Fruit fly (Drosophila melanogaster) whole organism, embryonic: Measurements from ENCODE around the gene Cpsf73.

Experiments
- Adf1 ChIP-seq: fragments of 200-800 bp; sonication (Bioruptor generic); IDR thresholded peaks from 2 replicates; pipeline ENCODE4 v1.3.6; 2022; ENCODE audit warnings: missing biosample characterization, missing genetic modification characterization
- Bgb ChIP-seq: fragments of 200-800 bp; sonication (Bioruptor generic); IDR thresholded peaks from 2 replicates; pipeline ENCODE4 v1.3.6; 2022; ENCODE audit warnings: missing biosample characterization, missing genetic modification characterization; ENCODE audit not compliant: partially characterized antibody
- Bteb2 ChIP-seq: fragments of 200-800 bp; sonication (Bioruptor generic); optimal IDR thresholded peaks from 2 replicates; lab custom pipeline; 2016; ENCODE audit warnings: missing biosample characterization, missing genetic modification characterization
- CG10209 ChIP-seq: fragments of 200-800 bp; sonication (Bioruptor generic); optimal IDR thresholded peaks from 3 replicates; lab custom pipeline; 2017; ENCODE audit warnings: missing biosample characterization, mild to moderate bottlenecking, missing genetic modification characterization, missing genetic modification reagents
- CG10267 ChIP-seq: fragments of 200-800 bp; sonication (Bioruptor generic); optimal IDR thresholded peaks from 2 replicates; lab custom pipeline; 2018; ENCODE audit warnings: missing biosample characterization, mild to moderate bottlenecking, missing genetic modification characterization, moderate library complexity
- CG10654 ChIP-seq: fragments of 200-800 bp; sonication (Bioruptor generic); optimal IDR thresholded peaks from 2 replicates; lab custom pipeline; 2016; ENCODE audit warnings: missing biosample characterization, missing genetic modification characterization
- CG11504 ChIP-seq: fragments of 200-800 bp; sonication (Bioruptor generic); optimal IDR thresholded peaks from 3 replicates; lab custom pipeline; 2019; ENCODE audit warnings: missing biosample characterization, mild to moderate bottlenecking, missing genetic modification characterization, moderate library complexity
- CG14014 ChIP-seq: fragments of 200-800 bp; sonication (Bioruptor generic); IDR thresholded peaks from 2 replicates; pipeline ENCODE4 v1.3.6; 2022; ENCODE audit warnings: missing biosample characterization, missing genetic modification characterization
- CG14050 ChIP-seq: fragments of 200-800 bp; sonication (Bioruptor generic); IDR thresholded peaks from 3 replicates; pipeline ENCODE4 v1.3.6; 2022; ENCODE audit warnings: missing biosample characterization, missing genetic modification characterization
- CG15073 ChIP-seq: fragments of 200-800 bp; sonication (Bioruptor generic); optimal IDR thresholded peaks from 2 replicates; lab custom pipeline; 2016; ENCODE audit warnings: missing biosample characterization, missing genetic modification characterization
- CG1529 ChIP-seq: fragments of 200-800 bp; sonication (Bioruptor generic); optimal IDR thresholded peaks from 3 replicates; lab custom pipeline; 2018; ENCODE audit warnings: missing biosample characterization, missing genetic modification characterization
- CG15479 ChIP-seq: fragments of 200-800 bp; sonication (Bioruptor generic); optimal IDR thresholded peaks from 3 replicates; lab custom pipeline; 2019; ENCODE audit warnings: missing biosample characterization, mild to moderate bottlenecking, missing genetic modification characterization, moderate library complexity
- CG1602 ChIP-seq: fragments of 200-800 bp; sonication (Bioruptor generic); optimal IDR thresholded peaks from 3 replicates; lab custom pipeline; 2016; ENCODE audit warnings: missing biosample characterization, missing genetic modification characterization
- CG17829 ChIP-seq: fragments of 200-800 bp; optimal IDR thresholded peaks from 2 replicates; lab custom pipeline; 2019; ENCODE audit warnings: missing biosample characterization, mild to moderate bottlenecking, missing genetic modification characterization, moderate library complexity
- CG2199 ChIP-seq: fragments of 200-800 bp; sonication (Bioruptor generic); IDR thresholded peaks from 3 replicates; pipeline ENCODE4 v1.3.6; 2022; ENCODE audit warnings: missing biosample characterization, missing genetic modification characterization
- CG2202 ChIP-seq: fragments of 200-800 bp; sonication (Bioruptor generic); optimal IDR thresholded peaks from 2 replicates; lab custom pipeline; 2018; ENCODE audit warnings: missing biosample characterization, mild to moderate bottlenecking, missing genetic modification characterization
- CG31224 ChIP-seq: fragments of 200-800 bp; sonication (Bioruptor generic); IDR thresholded peaks from 2 replicates; pipeline ENCODE4 v1.3.6; 2022; ENCODE audit warnings: missing biosample characterization, missing genetic modification characterization
- CG4282 ChIP-seq: fragments of 200-800 bp; sonication (Bioruptor generic); optimal IDR thresholded peaks from 2 replicates; lab custom pipeline; 2016; ENCODE audit warnings: missing biosample characterization, missing genetic modification characterization
- CG4820 ChIP-seq: fragments of 200-800 bp; sonication (Bioruptor generic); optimal IDR thresholded peaks from 3 replicates; lab custom pipeline; 2016; ENCODE audit warnings: missing biosample characterization, missing genetic modification characterization
- CG6254 ChIP-seq: fragments of 200-800 bp; sonication (Bioruptor generic); optimal IDR thresholded peaks from 3 replicates; lab custom pipeline; 2017; ENCODE audit warnings: mild to moderate bottlenecking, missing biosample characterization, missing genetic modification reagents, missing genetic modification characterization
- CG8281 ChIP-seq: fragments of 200-800 bp; sonication (Bioruptor generic); optimal IDR thresholded peaks from 2 replicates; lab custom pipeline; 2018; ENCODE audit warnings: missing biosample characterization, mild to moderate bottlenecking, missing genetic modification characterization, moderate library complexity
- CoRest ChIP-seq: fragments of 200-800 bp; sonication (Bioruptor generic); optimal IDR thresholded peaks from 3 replicates; lab custom pipeline; 2018; ENCODE audit warnings: missing biosample characterization, mild to moderate bottlenecking, missing genetic modification characterization, moderate library complexity
- Dbx ChIP-seq: fragments of 200-800 bp; sonication (Bioruptor generic); IDR thresholded peaks from 3 replicates; pipeline ENCODE4 v1.3.6; 2022; ENCODE audit warnings: missing biosample characterization, missing genetic modification characterization
- Deaf1 ChIP-seq: fragments of 200-800 bp; optimal IDR thresholded peaks from 3 replicates; lab custom pipeline; 2019; ENCODE audit warnings: missing biosample characterization, mild to moderate bottlenecking, missing genetic modification characterization, moderate library complexity
- Dek ChIP-seq: fragments of 200-800 bp; sonication (Bioruptor generic); optimal IDR thresholded peaks from 3 replicates; lab custom pipeline; 2019; ENCODE audit warnings: missing biosample characterization, mild to moderate bottlenecking, missing genetic modification characterization, moderate library complexity
- Dp ChIP-seq: fragments of 200-800 bp; sonication (Bioruptor generic); optimal IDR thresholded peaks from 2 replicates; lab custom pipeline; 2018; ENCODE audit warnings: missing biosample characterization, mild to moderate bottlenecking, missing genetic modification characterization, moderate library complexity
- E2f2 ChIP-seq: fragments of 200-800 bp; sonication (Bioruptor generic); IDR thresholded peaks from 2 replicates; pipeline ENCODE4 v1.3.6; 2022; ENCODE audit warnings: missing biosample characterization, missing genetic modification characterization
- HmgD ChIP-seq: fragments of 200-800 bp; sonication (Bioruptor generic); optimal IDR thresholded peaks from 3 replicates; lab custom pipeline; 2016; ENCODE audit warnings: missing biosample characterization, missing genetic modification characterization
- Med ChIP-seq: fragments of 200-800 bp; sonication (Bioruptor generic); peaks from one replicate; lab custom pipeline; 2016; ENCODE audit warnings: missing biosample characterization, missing genetic modification characterization, mild to moderate bottlenecking, inconsistent platforms, moderate library complexity
- Oaz ChIP-seq: fragments of 200-800 bp; sonication (Bioruptor generic); IDR thresholded peaks from 2 replicates; pipeline ENCODE4 v1.3.6; 2022; ENCODE audit warnings: missing biosample characterization, missing genetic modification characterization
- Pdp1 ChIP-seq, 2 experiments: fragments of 200-800 bp; sonication (Bioruptor generic); optimal IDR thresholded peaks; 3 replicates each; lab custom pipeline; 2016; ENCODE audit warnings: missing biosample characterization in 2 of 2, missing genetic modification characterization in 2 of 2, mild to moderate bottlenecking in 1 of 2, moderate library complexity in 1 of 2
- Rfx ChIP-seq: fragments of 200-800 bp; sonication (Bioruptor generic); IDR thresholded peaks from 2 replicates; pipeline ENCODE4 v1.3.6; 2022; ENCODE audit warnings: missing biosample characterization, missing genetic modification characterization
- az2 ChIP-seq: fragments of 200-800 bp; sonication (Bioruptor generic); optimal IDR thresholded peaks from 3 replicates; lab custom pipeline; 2016; ENCODE audit warnings: missing biosample characterization, missing genetic modification characterization
- bab2 ChIP-seq: fragments of 200-800 bp; sonication (Bioruptor generic); optimal IDR thresholded peaks from 2 replicates; lab custom pipeline; 2016; ENCODE audit warnings: missing biosample characterization, missing genetic modification characterization
- cg ChIP-seq: fragments of 200-800 bp; sonication (Bioruptor generic); optimal IDR thresholded peaks from 3 replicates; lab custom pipeline; 2019; ENCODE audit warnings: missing biosample characterization, mild to moderate bottlenecking, missing genetic modification characterization, moderate library complexity
- chif ChIP-seq, 2 experiments: fragments of 200-800 bp; sonication (Bioruptor generic); optimal IDR thresholded peaks; 3 replicates each; lab custom pipeline; 2016; ENCODE audit warnings: missing biosample characterization in 2 of 2, missing genetic modification characterization in 2 of 2
- ci ChIP-seq: fragments of 200-800 bp; sonication (Bioruptor generic); IDR thresholded peaks from 3 replicates; pipeline ENCODE4 v1.3.6; 2022; ENCODE audit warnings: missing biosample characterization, missing genetic modification characterization
- corto ChIP-seq: fragments of 200-800 bp; sonication (Bioruptor generic); optimal IDR thresholded peaks from 2 replicates; lab custom pipeline; 2016; ENCODE audit warnings: missing biosample characterization, mild to moderate bottlenecking, missing genetic modification characterization, moderate library complexity
- fd3F ChIP-seq: fragments of 200-800 bp; sonication (Bioruptor generic); optimal IDR thresholded peaks from 2 replicates; lab custom pipeline; 2018; ENCODE audit warnings: missing biosample characterization, mild to moderate bottlenecking, missing genetic modification characterization, moderate library complexity
- fd64A ChIP-seq: fragments of 200-800 bp; sonication (Bioruptor generic); optimal IDR thresholded peaks from 3 replicates; lab custom pipeline; 2018; ENCODE audit warnings: missing biosample characterization, mild to moderate bottlenecking, missing genetic modification characterization
- gcm ChIP-seq: fragments of 200-800 bp; sonication (Bioruptor generic); optimal IDR thresholded peaks from 2 replicates; lab custom pipeline; 2019; ENCODE audit warnings: missing biosample characterization, mild to moderate bottlenecking, missing genetic modification characterization, moderate library complexity
- gcm2 ChIP-seq: fragments of 200-800 bp; sonication (Bioruptor generic); optimal IDR thresholded peaks from 2 replicates; lab custom pipeline; 2016; ENCODE audit warnings: missing biosample characterization, missing genetic modification characterization
- hb ChIP-seq: fragments of 200-800 bp; sonication (Bioruptor generic); IDR thresholded peaks from 3 replicates; pipeline ENCODE4 v1.3.6; 2022; ENCODE audit warnings: missing biosample characterization, missing genetic modification characterization; ENCODE audit not compliant: partially characterized antibody
- inv ChIP-seq: fragments of 200-800 bp; sonication (Bioruptor generic); IDR thresholded peaks from 2 replicates; pipeline ENCODE4 v1.3.6; 2022; ENCODE audit warnings: missing biosample characterization, missing genetic modification characterization; ENCODE audit not compliant: partially characterized antibody
- nmo ChIP-seq: fragments of 200-800 bp; sonication (Bioruptor generic); optimal IDR thresholded peaks from 2 replicates; lab custom pipeline; 2018; ENCODE audit warnings: missing biosample characterization, mild to moderate bottlenecking, missing genetic modification characterization, moderate library complexity
- sug ChIP-seq: fragments of 200-800 bp; optimal IDR thresholded peaks from 2 replicates; lab custom pipeline; 2019; ENCODE audit warnings: missing biosample characterization, mild to moderate bottlenecking, missing genetic modification characterization, moderate library complexity
- trem ChIP-seq: fragments of 200-800 bp; optimal IDR thresholded peaks from 3 replicates; lab custom pipeline; 2019; ENCODE audit warnings: missing biosample characterization, mild to moderate bottlenecking, missing genetic modification characterization, moderate library complexity
- unc-4 ChIP-seq: fragments of 200-800 bp; sonication (Bioruptor generic); IDR thresholded peaks from 2 replicates; pipeline ENCODE4 v1.3.6; 2022; ENCODE audit warnings: missing biosample characterization, missing genetic modification characterization; ENCODE audit not compliant: partially characterized antibody
- wek ChIP-seq: fragments of 200-800 bp; sonication (Bioruptor generic); optimal IDR thresholded peaks from 3 replicates; lab custom pipeline; 2018; ENCODE audit warnings: missing biosample characterization, mild to moderate bottlenecking, missing genetic modification characterization, moderate library complexity
- zen2 ChIP-seq: fragments of 200-800 bp; sonication (Bioruptor generic); IDR thresholded peaks from 3 replicates; pipeline ENCODE4 v1.3.6; 2022; ENCODE audit warnings: missing biosample characterization, missing genetic modification characterization; ENCODE audit not compliant: partially characterized antibody

Gene Cpsf73

DNA sequence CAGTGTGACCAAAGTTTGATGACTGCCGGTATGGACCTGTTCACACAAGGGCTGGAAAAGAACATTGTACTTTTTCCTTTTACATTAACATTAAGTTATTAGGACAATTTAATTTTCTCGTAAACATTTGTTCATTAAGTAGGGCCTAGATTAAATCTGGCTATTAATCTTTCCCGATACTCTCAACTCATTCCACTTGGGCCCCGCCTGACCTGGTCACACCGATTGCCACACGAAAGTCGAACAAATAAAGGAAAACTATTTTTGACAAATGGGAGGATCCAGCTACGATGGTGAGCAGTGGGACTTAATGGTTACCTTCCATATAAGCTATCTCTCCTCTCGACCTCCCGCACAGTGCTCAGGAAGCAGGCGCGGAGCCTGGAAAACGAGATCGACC, at the start of gene Cpsf73, which contains the start of gene Gos28 (continued):
- no peak for TF ChIP-seq Bteb2 (GFP tag; lab: Kevin White, UChicago)
- peak; percentile 33 for TF ChIP-seq CoRest (tag; lab: Kevin White, UChicago)
- TF ChIP-seq unc-4 = 0 out of 2 replicates have a peak, but pooled peaks have one; percentile 34
- no peak for TF ChIP-seq Dek (tag; lab: Kevin White, UChicago)
- peak; percentile 31 to 33 for TF ChIP-seq Pdp1 (GFP tag; optimal IDR thresholded peaks at IDR 0.05; lab: Kevin White, UChicago)
- peak; percentile 58 for TF ChIP-seq trem (tag; lab: Kevin White, UChicago)
- TF ChIP-seq CG14050 (GFP tag; lab: Robert Waterston, UW) = no peak
- no peak for TF ChIP-seq CG1602 (GFP tag; lab: Kevin White, UChicago)
- TF ChIP-seq Deaf1 (tag; lab: Kevin White, UChicago) = no peak
- TF ChIP-seq CG17829 = peak; percentile 35
- TF ChIP-seq fd3F (GFP tag; lab: Kevin White, UChicago) = no peak
- TF ChIP-seq Oaz (GFP tag; lab: Robert Waterston, UW) = no peak
- no peak for TF ChIP-seq CG10209 (GFP tag; lab: Kevin White, UChicago)
- no peak for TF ChIP-seq sug (tag; lab: Kevin White, UChicago)
- no peak for TF ChIP-seq gcm
- no peak for TF ChIP-seq CG15479 (GFP tag; lab: Kevin White, UChicago)
- TF ChIP-seq CG15073 (GFP tag; lab: Kevin White, UChicago) = no peak
- TF ChIP-seq CG31224 (GFP tag; lab: Robert Waterston, UW) = peak; percentile 17; the same call in 1 of the 2 replicates
- peak; percentile 54 for TF ChIP-seq CG10267 (tag; lab: Kevin White, UChicago)
- TF ChIP-seq corto (GFP tag; lab: Kevin White, UChicago) = no peak
- no peak; the same call in 2 of the 3 replicates for TF ChIP-seq zen2 (GFP tag; lab: Robert Waterston, UW)
- TF ChIP-seq CG4820 (GFP tag; lab: Kevin White, UChicago) = no peak
- TF ChIP-seq bab2 (GFP tag; lab: Kevin White, UChicago) = no peak
- peak; percentile 42; the same call in 1 of the 2 replicates for TF ChIP-seq inv (GFP tag; lab: Robert Waterston, UW)
- no peak for TF ChIP-seq cg
- no peak for TF ChIP-seq CG8281 (tag; lab: Kevin White, UChicago)
- TF ChIP-seq gcm2 (GFP tag; lab: Kevin White, UChicago) = no peak
- peak; percentile 48; the same call in 1 of the 2 replicates for TF ChIP-seq Rfx (GFP tag; lab: Robert Waterston, UW)
- no peak for TF ChIP-seq HmgD (GFP tag; lab: Kevin White, UChicago)
- no peak for TF ChIP-seq wek (GFP tag; lab: Kevin White, UChicago)
- TF ChIP-seq CG1529 (GFP tag; lab: Kevin White, UChicago) = no peak
- peak; percentile 82 for TF ChIP-seq Med (GFP tag; lab: Kevin White, UChicago)
- TF ChIP-seq az2 = no peak
- peak; percentile 15; the same call in 1 of the 2 replicates for TF ChIP-seq Bgb (GFP tag; lab: Robert Waterston, UW)
- TF ChIP-seq CG10654 (GFP tag; lab: Kevin White, UChicago) = no peak
- TF ChIP-seq Dbx (GFP tag; lab: Robert Waterston, UW) = no peak
- peak; percentile 69 for TF ChIP-seq nmo (GFP tag; lab: Kevin White, UChicago)
- no peak for TF ChIP-seq CG6254 (GFP tag; lab: Kevin White, UChicago)
- peak; percentile 44; the same call in 1 of the 2 replicates for TF ChIP-seq E2f2 (GFP tag; lab: Robert Waterston, UW)
- no peak for TF ChIP-seq hb (GFP tag; lab: Robert Waterston, UW)
- TF ChIP-seq ci = no peak
- peak; percentile 67 for TF ChIP-seq CG11504
- TF ChIP-seq CG14014 (GFP tag; lab: Robert Waterston, UW) = 0 out of 2 replicates have a peak, but pooled peaks have one; percentile 33
- no peak for TF ChIP-seq Adf1 (GFP tag; lab: Robert Waterston, UW)
- peak in 1 of 2 experiments; percentile 42 for TF ChIP-seq chif (GFP tag; optimal IDR thresholded peaks at IDR 0.05; lab: Kevin White, UChicago)
- no peak for TF ChIP-seq fd64A (GFP tag; lab: Kevin White, UChicago)
- TF ChIP-seq CG4282 (GFP tag; lab: Kevin White, UChicago) = peak; percentile 12
- TF ChIP-seq Dp (GFP tag; lab: Kevin White, UChicago) = peak; percentile 30
- TF ChIP-seq CG2202 (tag; lab: Kevin White, UChicago) = no peak
- no peak for TF ChIP-seq CG2199 (GFP tag; lab: Robert Waterston, UW)
